Worm (Caenorhabditis elegans): ENCODE results near the gene T11G6.4.

- no peak for TF ChIP-seq aly-1 (tag; optimal IDR thresholded peaks at IDR 0.05)
- no peak for TF ChIP-seq B0310.2 (tag; optimal IDR thresholded peaks at IDR 0.05)
- no peak for TF ChIP-seq pes-1 (GFP tag; IDR thresholded peaks at IDR 0.05)
- no peak for TF ChIP-seq ama-1 (optimal IDR thresholded peaks at IDR 0.05)
- no peak for TF ChIP-seq hnd-1 (tag; optimal IDR thresholded peaks at IDR 0.05)
- TF ChIP-seq scrt-1 (GFP tag; IDR thresholded peaks at IDR 0.05): no peak
- TF ChIP-seq tbx-37 (GFP tag; conservative IDR thresholded peaks at IDR 0.05): no peak
- no peak for TF ChIP-seq F13C5.2 (tag; optimal IDR thresholded peaks at IDR 0.05)
- TF ChIP-seq tbx-11 (GFP tag; IDR thresholded peaks at IDR 0.05): no peak
- TF ChIP-seq hmg-4 (GFP tag; optimal IDR thresholded peaks at IDR 0.05): no peak
Measured at ce11 chrIV:10842705-10843364, 8.9 kb downstream of the T11G6.4 start, which contains the start of gene T11G6.5.
